Fruit fly (Drosophila melanogaster) whole organism, pupa: ENCODE results near the gene Pep.

Experiments
- CG10348 ChIP-seq: fragments of 200-800 bp; sonication (Bioruptor generic); IDR thresholded peaks from 2 replicates; pipeline ENCODE4 v1.3.6; 2022; ENCODE audit warnings: missing biosample characterization, missing genetic modification characterization
- CG12605 ChIP-seq: fragments of 200-800 bp; sonication (Bioruptor generic); IDR thresholded peaks from 2 replicates; pipeline ENCODE4 v1.3.6; 2022; ENCODE audit warnings: missing biosample characterization, missing genetic modification characterization
- CG13204 ChIP-seq: fragments of 200-800 bp; sonication (Bioruptor generic); optimal IDR thresholded peaks from 2 replicates; lab custom pipeline; 2018; ENCODE audit warnings: missing biosample characterization, mild to moderate bottlenecking, missing genetic modification characterization, moderate library complexity
- CG14655 ChIP-seq: fragments of 200-800 bp; sonication (Bioruptor generic); optimal IDR thresholded peaks from 3 replicates; lab custom pipeline; 2017; ENCODE audit warnings: mild to moderate bottlenecking, missing biosample characterization, missing genetic modification reagents, missing genetic modification characterization
- CG15710 ChIP-seq: fragments of 200-800 bp; sonication (Bioruptor generic); optimal IDR thresholded peaks from 2 replicates; lab custom pipeline; 2018; ENCODE audit warnings: missing biosample characterization, mild to moderate bottlenecking, missing genetic modification characterization, moderate library complexity
- CG17806 ChIP-seq: fragments of 200-800 bp; sonication (Bioruptor generic); optimal IDR thresholded peaks from 2 replicates; lab custom pipeline; 2018; ENCODE audit warnings: missing biosample characterization, mild to moderate bottlenecking, missing genetic modification characterization, moderate library complexity
- CG32121 ChIP-seq: fragments of 200-800 bp; sonication (Bioruptor generic); IDR thresholded peaks from 2 replicates; pipeline ENCODE4 v1.3.6; 2022; ENCODE audit warnings: missing biosample characterization, missing genetic modification characterization
- CG34367 ChIP-seq: fragments of 200-800 bp; sonication (Bioruptor generic); optimal IDR thresholded peaks from 2 replicates; lab custom pipeline; 2018; ENCODE audit warnings: missing biosample characterization, mild to moderate bottlenecking, missing genetic modification characterization
- CG4496 ChIP-seq: fragments of 200-800 bp; sonication (Bioruptor generic); IDR thresholded peaks from 3 replicates; pipeline ENCODE4 v1.3.6; 2022; ENCODE audit warnings: missing biosample characterization, missing genetic modification characterization
- CG8159 ChIP-seq: fragments of 200-800 bp; sonication (Bioruptor generic); optimal IDR thresholded peaks from 3 replicates; lab custom pipeline; 2018; ENCODE audit warnings: missing biosample characterization, mild to moderate bottlenecking, missing genetic modification characterization, moderate library complexity
- CG8301 ChIP-seq: fragments of 200-800 bp; sonication (Bioruptor generic); optimal IDR thresholded peaks from 2 replicates; lab custom pipeline; 2018; ENCODE audit warnings: missing biosample characterization, mild to moderate bottlenecking, missing genetic modification characterization
- CG9948 ChIP-seq: fragments of 200-800 bp; sonication (Bioruptor generic); optimal IDR thresholded peaks from 2 replicates; lab custom pipeline; 2018; ENCODE audit warnings: missing biosample characterization, mild to moderate bottlenecking, missing genetic modification characterization, moderate library complexity
- D1 ChIP-seq: fragments of 200-800 bp; sonication (Bioruptor generic); optimal IDR thresholded peaks from 2 replicates; lab custom pipeline; 2018; ENCODE audit warnings: missing biosample characterization, mild to moderate bottlenecking, missing genetic modification characterization, moderate library complexity
- EcR ChIP-seq: fragments of 200-800 bp; sonication (Bioruptor generic); optimal IDR thresholded peaks from 3 replicates; lab custom pipeline; 2019; ENCODE audit warnings: missing biosample characterization, missing genetic modification characterization, mild to moderate bottlenecking, moderate library complexity, missing genetic modification reagents
- Ets98B ChIP-seq: fragments of 200-800 bp; sonication (Bioruptor generic); IDR thresholded peaks from 2 replicates; pipeline ENCODE4 v1.3.6; 2022; ENCODE audit warnings: missing biosample characterization, missing genetic modification characterization
- Pif1A ChIP-seq: fragments of 200-800 bp; sonication (Bioruptor generic); optimal IDR thresholded peaks from 3 replicates; lab custom pipeline; 2016; ENCODE audit warnings: missing biosample characterization, missing genetic modification characterization
- Pif1B ChIP-seq: fragments of 200-800 bp; sonication (Bioruptor generic); optimal IDR thresholded peaks from 3 replicates; lab custom pipeline; 2016; ENCODE audit warnings: missing biosample characterization, missing genetic modification characterization
- Snoo ChIP-seq: fragments of 200-800 bp; sonication (Bioruptor generic); optimal IDR thresholded peaks from 3 replicates; lab custom pipeline; 2017; ENCODE audit warnings: missing biosample characterization, mild to moderate bottlenecking, missing genetic modification characterization, inconsistent platforms
- fd96Ca ChIP-seq: fragments of 200-800 bp; sonication (Bioruptor generic); IDR thresholded peaks from 3 replicates; pipeline ENCODE4 v1.3.6; 2022; ENCODE audit warnings: missing biosample characterization, missing genetic modification characterization
- gl ChIP-seq: fragments of 200-800 bp; sonication (Bioruptor generic); optimal IDR thresholded peaks from 2 replicates; lab custom pipeline; 2018; ENCODE audit warnings: missing biosample characterization, mild to moderate bottlenecking, missing genetic modification characterization
- rn ChIP-seq: fragments of 200-800 bp; sonication (Bioruptor generic); IDR thresholded peaks from 2 replicates; pipeline ENCODE4 v1.3.6; 2022; ENCODE audit warnings: missing biosample characterization, missing genetic modification characterization

Gene Pep

DNA sequence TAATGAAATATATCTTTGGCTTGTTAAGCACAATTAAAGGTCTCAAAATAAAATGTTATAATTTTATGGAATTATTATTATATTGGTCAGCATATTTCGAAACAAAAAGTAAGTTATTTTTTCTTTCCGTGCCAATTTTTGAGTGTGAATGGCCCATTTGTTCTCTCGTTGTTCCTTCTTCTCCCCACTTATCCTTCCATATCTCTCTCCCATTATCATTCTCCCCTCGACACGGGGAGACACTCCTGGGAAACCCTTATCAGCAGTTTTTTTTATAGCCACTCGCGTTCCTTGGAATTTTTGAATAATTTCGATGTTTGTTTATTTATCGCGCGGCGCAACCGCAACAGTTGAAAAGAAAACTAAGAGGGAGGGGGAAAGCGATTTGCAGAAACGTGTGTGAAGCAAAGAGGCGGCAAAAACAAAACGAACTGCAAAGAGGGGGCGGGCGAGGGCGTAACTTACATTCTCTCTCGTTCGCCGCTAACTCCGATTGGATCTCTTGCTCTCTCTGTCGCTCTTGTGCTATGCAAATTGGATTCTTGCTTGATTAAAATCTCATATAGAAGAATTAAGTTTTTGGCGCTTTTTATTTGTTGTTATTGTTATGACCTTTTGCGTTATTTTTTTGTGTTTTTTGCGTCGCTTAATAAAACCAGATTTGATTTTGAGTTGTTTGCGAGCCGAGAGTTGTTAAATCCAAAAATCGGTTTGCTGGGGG lies 23.0 kb upstream of the Pep start:
- TF ChIP-seq CG9948: no peak
- TF ChIP-seq Ets98B (GFP tag; lab: Robert Waterston, UW): no peak
- TF ChIP-seq CG12605 (GFP tag; lab: Robert Waterston, UW): peak; percentile 10; the same call in 1 of the 2 replicates
- no peak for TF ChIP-seq Snoo

DNA sequence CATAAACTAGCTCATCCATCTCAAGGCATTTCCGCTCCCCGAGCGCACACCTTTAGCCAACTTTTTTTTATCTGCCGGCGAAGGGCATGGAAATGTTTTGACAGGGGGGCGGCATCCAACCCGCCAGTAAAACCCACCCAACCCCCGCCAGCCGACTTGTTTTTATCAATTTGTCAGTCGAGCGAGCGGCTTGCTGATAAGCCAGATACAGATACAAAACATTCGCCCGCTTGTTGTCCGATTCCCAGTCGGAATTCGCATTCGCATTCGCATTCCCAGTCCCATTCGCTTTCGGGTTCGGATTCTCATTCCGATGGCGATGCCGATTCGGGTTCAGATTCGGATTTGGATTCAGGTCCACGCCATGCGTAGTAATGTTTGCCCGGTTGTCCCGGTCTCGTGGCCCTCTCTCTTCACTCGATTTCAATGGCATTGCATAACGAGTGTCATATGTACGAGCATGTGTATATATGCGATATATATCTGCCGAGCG lies 20.3 kb upstream of the Pep start:
- TF ChIP-seq EcR: peak; percentile 60
- TF ChIP-seq CG13204: peak; percentile 32
- no peak for TF ChIP-seq CG15710 (tag; lab: Kevin White, UChicago)
- no peak for TF ChIP-seq CG8301 (tag; lab: Kevin White, UChicago)

DNA sequence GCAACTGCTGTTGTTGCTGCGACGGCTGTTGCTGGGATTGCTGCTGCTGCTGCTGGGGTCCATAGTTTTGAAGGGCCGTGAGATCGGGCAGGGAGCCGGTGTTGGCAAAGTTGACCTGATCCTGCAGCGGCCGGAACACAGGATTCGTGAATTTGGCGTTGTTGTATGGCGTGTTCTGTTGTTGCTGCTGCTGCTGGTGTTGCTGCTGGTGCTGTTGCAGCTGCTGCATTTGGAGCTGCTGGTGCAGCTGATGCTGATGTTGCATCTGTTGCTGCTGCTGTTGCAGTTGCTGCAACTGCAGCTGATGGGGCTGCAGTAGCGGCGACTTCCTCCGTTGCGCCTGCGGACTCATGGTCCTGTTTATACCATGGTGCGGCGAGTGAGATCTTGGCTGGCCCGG lies 18.8 kb upstream of the Pep start:
- TF ChIP-seq Snoo (no peak), gl (tag; lab: Kevin White, UChicago) (no peak), CG32121 (GFP tag; lab: Robert Waterston, UW) (no peak), Pif1B (GFP tag; lab: Kevin White, UChicago) (no peak), D1 (tag; lab: Kevin White, UChicago) (no peak), rn (GFP tag; lab: Robert Waterston, UW) (no peak), CG14655 (GFP tag; lab: Kevin White, UChicago) (no peak), CG10348 (GFP tag; lab: Robert Waterston, UW) (no peak), Pif1A (GFP tag; lab: Kevin White, UChicago) (no peak), CG8301 (tag; lab: Kevin White, UChicago) (no peak), CG34367 (tag; lab: Kevin White, UChicago) (no peak), EcR (no peak), Ets98B (GFP tag; lab: Robert Waterston, UW) (no peak), CG9948 (no peak), CG8159 (tag; lab: Kevin White, UChicago) (no peak), CG4496 (GFP tag; lab: Robert Waterston, UW) (no peak), CG15710 (tag; lab: Kevin White, UChicago) (no peak), CG12605 (GFP tag; lab: Robert Waterston, UW) (no peak)
- TF ChIP-seq, all 21 proteins: peak for 0

DNA sequence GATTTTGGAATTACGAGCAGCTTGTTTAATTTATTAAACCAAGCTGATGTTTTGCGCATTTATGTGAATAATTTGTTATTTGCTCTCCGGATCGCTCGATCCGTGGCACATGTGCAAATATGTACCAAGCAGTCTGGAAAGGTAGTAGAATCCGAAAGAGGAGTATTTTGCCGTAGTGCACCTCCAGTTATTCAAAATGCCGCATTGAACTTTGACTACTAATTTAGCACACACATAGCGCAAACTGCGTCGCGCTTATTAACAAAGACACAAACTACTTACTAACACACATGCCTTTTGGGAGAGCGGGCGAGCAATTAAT lies 14.4 kb upstream of the Pep start:
- TF ChIP-seq EcR (no peak), CG4496 (GFP tag; lab: Robert Waterston, UW) (no peak), CG13204 (no peak), CG17806 (tag; lab: Kevin White, UChicago) (no peak), fd96Ca (GFP tag; lab: Robert Waterston, UW) (no peak), CG10348 (GFP tag; lab: Robert Waterston, UW) (no peak), CG8301 (tag; lab: Kevin White, UChicago) (no peak), Pif1B (GFP tag; lab: Kevin White, UChicago) (no peak), CG12605 (GFP tag; lab: Robert Waterston, UW) (no peak), CG14655 (GFP tag; lab: Kevin White, UChicago) (no peak), CG9948 (no peak)

DNA sequence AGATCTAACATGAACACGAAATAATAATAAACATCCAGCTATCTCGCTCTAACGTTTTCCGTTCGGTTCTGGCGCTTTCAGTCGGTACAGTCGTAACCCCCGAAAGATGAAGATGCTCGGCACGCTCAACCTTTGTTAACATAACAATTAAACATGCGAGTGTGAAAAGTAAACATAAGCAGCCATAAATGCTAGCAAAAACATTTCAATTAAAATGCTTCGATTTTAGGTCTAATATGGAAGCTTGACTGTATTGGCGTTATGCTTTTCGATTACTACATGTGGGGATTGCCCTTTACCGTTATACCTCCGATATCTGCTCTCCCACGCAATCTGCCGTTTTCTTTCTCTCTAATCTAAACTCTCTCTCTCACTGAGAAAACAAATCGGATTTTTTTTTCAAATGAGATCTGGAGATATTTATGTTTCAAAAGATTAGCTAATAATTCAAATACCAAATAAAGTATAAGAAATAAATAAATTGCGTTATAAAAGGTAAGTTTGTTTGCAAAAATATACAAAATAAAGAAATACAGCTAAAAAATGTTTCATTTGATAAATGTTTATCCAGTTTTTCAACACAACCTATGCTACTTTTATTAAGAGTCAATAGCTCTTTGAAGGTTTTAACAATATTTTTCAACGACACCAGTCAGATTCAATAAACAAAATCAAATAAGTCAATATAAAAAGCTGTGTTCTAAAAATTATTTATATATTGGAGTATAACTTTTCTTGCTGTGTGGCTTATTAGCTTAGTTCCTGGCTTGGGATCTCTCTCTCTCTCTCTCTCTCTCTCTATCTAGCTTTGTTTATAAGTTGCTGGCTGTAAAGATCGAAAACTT lies 13.8 kb upstream of the Pep start:
- peak; percentile 30 for TF ChIP-seq CG9948
- no peak for TF ChIP-seq D1 (tag; lab: Kevin White, UChicago)
- TF ChIP-seq fd96Ca (GFP tag; lab: Robert Waterston, UW): peak; percentile 86; the same call in 2 of the 3 replicates
- peak; percentile 17 for TF ChIP-seq CG15710 (tag; lab: Kevin White, UChicago)
- TF ChIP-seq gl (tag; lab: Kevin White, UChicago): no peak
- peak; percentile 87 for TF ChIP-seq CG4496 (GFP tag; lab: Robert Waterston, UW)
- peak; percentile 56 for TF ChIP-seq Pif1A (GFP tag; lab: Kevin White, UChicago)
- TF ChIP-seq CG14655 (GFP tag; lab: Kevin White, UChicago): peak; percentile 57
- TF ChIP-seq CG17806 (tag; lab: Kevin White, UChicago): peak; percentile 47
- TF ChIP-seq CG8159 (tag; lab: Kevin White, UChicago): no peak
- TF ChIP-seq CG13204: no peak
- TF ChIP-seq Snoo: peak; percentile 34
- TF ChIP-seq EcR: no peak
- no peak for TF ChIP-seq CG34367 (tag; lab: Kevin White, UChicago)
- peak; percentile 66 for TF ChIP-seq CG32121 (GFP tag; lab: Robert Waterston, UW)
- peak; percentile 89 for TF ChIP-seq Ets98B (GFP tag; lab: Robert Waterston, UW)
- peak; percentile 44 for TF ChIP-seq Pif1B (GFP tag; lab: Kevin White, UChicago)
- peak; percentile 62 for TF ChIP-seq CG8301 (tag; lab: Kevin White, UChicago)
- peak; percentile 49; the same call in 1 of the 2 replicates for TF ChIP-seq CG10348 (GFP tag; lab: Robert Waterston, UW)
- TF ChIP-seq CG12605 (GFP tag; lab: Robert Waterston, UW): peak; percentile 76
- peak; percentile 49; the same call in 1 of the 2 replicates for TF ChIP-seq rn (GFP tag; lab: Robert Waterston, UW)
